Fruit fly (Drosophila melanogaster) whole organism, embryonic: Measurements from ENCODE around the gene CG43347.

Experiments
- ATbp ChIP-seq: fragments of 200-800 bp; sonication (Bioruptor generic); optimal IDR thresholded peaks from 2 replicates; lab custom pipeline; 2017; ENCODE audit warnings: missing biosample characterization, mild to moderate bottlenecking, missing genetic modification characterization, missing genetic modification reagents
- Awh ChIP-seq: fragments of 200-800 bp; sonication (Bioruptor generic); IDR thresholded peaks from 2 replicates; pipeline ENCODE4, ENCODE4 v1.3.6; 2022; ENCODE audit warnings: missing biosample characterization, missing genetic modification characterization
- BEAF-32 ChIP-seq: fragments of 200-800 bp; sonication (Bioruptor generic); optimal IDR thresholded peaks from 3 replicates; lab custom pipeline; 2017; ENCODE audit warnings: missing biosample characterization, missing genetic modification characterization, mild to moderate bottlenecking, moderate library complexity, missing genetic modification reagents
- CG12219 ChIP-seq: fragments of 200-800 bp; sonication (Bioruptor generic); optimal IDR thresholded peaks from 3 replicates; lab custom pipeline; 2018; ENCODE audit warnings: missing biosample characterization, mild to moderate bottlenecking, missing genetic modification characterization
- CG12299 ChIP-seq: fragments of 200-800 bp; sonication (Bioruptor generic); optimal IDR thresholded peaks from 2 replicates; lab custom pipeline; 2018; ENCODE audit warnings: missing biosample characterization, mild to moderate bottlenecking, missing genetic modification characterization
- CG12744 ChIP-seq: fragments of 200-800 bp; sonication (Bioruptor generic); optimal IDR thresholded peaks from 2 replicates; lab custom pipeline; 2016; ENCODE audit warnings: missing biosample characterization, missing genetic modification characterization
- CG12942 ChIP-seq: fragments of 200-800 bp; sonication (Bioruptor generic); optimal IDR thresholded peaks from 3 replicates; lab custom pipeline; 2016; ENCODE audit warnings: missing biosample characterization, missing genetic modification characterization
- CG14441 ChIP-seq: fragments of 200-800 bp; sonication (Bioruptor generic); IDR thresholded peaks from 2 replicates; pipeline ENCODE4 v1.3.6; 2022; ENCODE audit warnings: missing biosample characterization, missing genetic modification characterization
- CG17359 ChIP-seq: fragments of 200-800 bp; sonication (Bioruptor generic); optimal IDR thresholded peaks from 3 replicates; lab custom pipeline; 2018; ENCODE audit warnings: missing biosample characterization, mild to moderate bottlenecking, missing genetic modification characterization, moderate library complexity
- CG17385 ChIP-seq: fragments of 200-800 bp; sonication (Bioruptor generic); optimal IDR thresholded peaks from 3 replicates; lab custom pipeline; 2018; ENCODE audit warnings: missing biosample characterization, mild to moderate bottlenecking, missing genetic modification characterization
- CG17612 ChIP-seq: fragments of 200-800 bp; sonication (Bioruptor generic); IDR thresholded peaks from 2 replicates; pipeline ENCODE4 v1.3.6; 2022; ENCODE audit warnings: missing biosample characterization, missing genetic modification characterization
- CG18011 ChIP-seq: fragments of 200-800 bp; sonication (Bioruptor generic); optimal IDR thresholded peaks from 2 replicates; lab custom pipeline; 2017; ENCODE audit warnings: missing biosample characterization, missing genetic modification characterization, mild to moderate bottlenecking, moderate library complexity, missing genotype
- CG31365 ChIP-seq: fragments of 200-800 bp; sonication (Bioruptor generic); optimal IDR thresholded peaks from 2 replicates; lab custom pipeline; 2018; ENCODE audit warnings: missing biosample characterization, mild to moderate bottlenecking, missing genetic modification characterization
- CG3838 ChIP-seq: fragments of 200-800 bp; sonication (Bioruptor generic); optimal IDR thresholded peaks from 3 replicates; lab custom pipeline; 2016; ENCODE audit warnings: missing biosample characterization, missing genetic modification characterization
- CG4328 ChIP-seq: fragments of 200-800 bp; sonication (Bioruptor generic); optimal IDR thresholded peaks from 3 replicates; lab custom pipeline; 2017; ENCODE audit warnings: missing biosample characterization, missing genetic modification reagents, missing genetic modification characterization
- CG4404 ChIP-seq: fragments of 200-800 bp; sonication (Bioruptor generic); IDR thresholded peaks from 2 replicates; pipeline ENCODE4 v1.3.6; 2022; ENCODE audit warnings: missing biosample characterization, missing genetic modification characterization
- CG6175 ChIP-seq: fragments of 200-800 bp; sonication (Bioruptor generic); IDR thresholded peaks from 3 replicates; pipeline ENCODE4 v1.3.6; 2022; ENCODE audit warnings: missing biosample characterization, missing genetic modification characterization
- CG7372 ChIP-seq: fragments of 200-800 bp; sonication (Bioruptor generic); IDR thresholded peaks from 2 replicates; pipeline ENCODE4 v1.3.6; 2022; ENCODE audit warnings: missing biosample characterization, missing genetic modification characterization
- D19A ChIP-seq: fragments of 200-800 bp; optimal IDR thresholded peaks from 3 replicates; lab custom pipeline; 2019; ENCODE audit warnings: missing biosample characterization, mild to moderate bottlenecking, missing genetic modification characterization, moderate library complexity
- Dad ChIP-seq: fragments of 200-800 bp; sonication (Bioruptor generic); optimal IDR thresholded peaks from 3 replicates; lab custom pipeline; 2016; ENCODE audit warnings: missing biosample characterization, missing genetic modification characterization
- Eip74EF ChIP-seq, 2 experiments: fragments of 200-800 bp in 1 of 2; fragments of >200 bp in 1 of 2; sonication (Bioruptor generic) in 1 of 2; optimal IDR thresholded peaks; 2 replicates each; lab custom pipeline; 2017 to 2019; ENCODE audit warnings: missing biosample characterization in 2 of 2, missing genetic modification characterization in 2 of 2, mild to moderate bottlenecking in 1 of 2, moderate library complexity in 1 of 2
- Fer1 ChIP-seq: fragments of 200-800 bp; sonication (Bioruptor generic); optimal IDR thresholded peaks from 2 replicates; lab custom pipeline; 2017; ENCODE audit warnings: missing biosample characterization, mild to moderate bottlenecking, missing genetic modification characterization
- H15 ChIP-seq: fragments of 200-800 bp; sonication (Bioruptor generic); IDR thresholded peaks from 3 replicates; pipeline ENCODE4 v1.3.6; 2022; ENCODE audit warnings: missing biosample characterization, missing genetic modification characterization
- HHEX ChIP-seq: fragments of 200-800 bp; sonication (Bioruptor generic); optimal IDR thresholded peaks from 3 replicates; lab custom pipeline; 2017; ENCODE audit warnings: missing biosample characterization, mild to moderate bottlenecking, missing genetic modification characterization, missing genetic modification reagents
- HLH4C ChIP-seq: fragments of 200-800 bp; sonication (Bioruptor generic); IDR thresholded peaks from 3 replicates; pipeline ENCODE4 v1.3.6; 2022; ENCODE audit warnings: missing biosample characterization, missing genetic modification characterization; ENCODE audit not compliant: partially characterized antibody
- Max ChIP-seq: fragments of 200-800 bp; sonication (Bioruptor generic); optimal IDR thresholded peaks from 2 replicates; lab custom pipeline; 2016; ENCODE audit warnings: missing biosample characterization, mild to moderate bottlenecking, missing genetic modification characterization
- Med ChIP-seq: fragments of 200-800 bp; sonication (Bioruptor generic); peaks from one replicate; lab custom pipeline; 2016; ENCODE audit warnings: missing biosample characterization, missing genetic modification characterization, mild to moderate bottlenecking, inconsistent platforms, moderate library complexity
- Poxn ChIP-seq: fragments of 200-800 bp; sonication (Bioruptor generic); IDR thresholded peaks from 2 replicates; pipeline ENCODE4 v1.3.6; 2022; ENCODE audit warnings: missing biosample characterization, missing genetic modification characterization
- Trl ChIP-seq, 3 experiments: fragments of >200 bp in 2 of 3; fragments of 200-800 bp in 1 of 3; sonication (Bioruptor generic) in 1 of 3; optimal IDR thresholded peaks; 2 replicates in 1 of 3; 3 replicates in 2 of 3; lab custom pipeline; 2016 to 2017; ENCODE audit warnings: missing biosample characterization in 1 of 3, missing genetic modification characterization in 1 of 3
- YL-1 ChIP-seq: fragments of 200-800 bp; sonication (Bioruptor generic); optimal IDR thresholded peaks from 3 replicates; lab custom pipeline; 2017; ENCODE audit warnings: missing biosample characterization, mild to moderate bottlenecking, missing genetic modification characterization
- abd-A ChIP-seq: fragments of 200-800 bp; sonication (Bioruptor generic); optimal IDR thresholded peaks from 3 replicates; lab custom pipeline; 2019; ENCODE audit warnings: missing biosample characterization, mild to moderate bottlenecking, missing genetic modification characterization, moderate library complexity
- aop ChIP-seq: fragments of 200-800 bp; sonication (Bioruptor generic); IDR thresholded peaks from 2 replicates; pipeline ENCODE4 v1.3.6; 2022; ENCODE audit warnings: missing biosample characterization, missing genetic modification characterization
- ase ChIP-seq: fragments of 200-800 bp; sonication (Bioruptor generic); IDR thresholded peaks from 3 replicates; pipeline ENCODE4 v1.3.6; 2022; ENCODE audit warnings: missing biosample characterization, missing genetic modification characterization
- bab2 ChIP-seq: fragments of 200-800 bp; sonication (Bioruptor generic); optimal IDR thresholded peaks from 2 replicates; lab custom pipeline; 2016; ENCODE audit warnings: missing biosample characterization, missing genetic modification characterization
- btn ChIP-seq: fragments of 200-800 bp; sonication (Bioruptor generic); optimal IDR thresholded peaks from 2 replicates; lab custom pipeline; 2016; ENCODE audit warnings: missing biosample characterization, missing genetic modification characterization
- corto ChIP-seq: fragments of 200-800 bp; sonication (Bioruptor generic); optimal IDR thresholded peaks from 2 replicates; lab custom pipeline; 2016; ENCODE audit warnings: missing biosample characterization, mild to moderate bottlenecking, missing genetic modification characterization, moderate library complexity
- crol ChIP-seq: fragments of 200-800 bp; sonication (Bioruptor generic); IDR thresholded peaks from 2 replicates; pipeline ENCODE4 v1.3.6; 2022; ENCODE audit warnings: missing biosample characterization, missing genetic modification characterization
- ftz-f1 ChIP-seq: fragments of 200-800 bp; sonication (Bioruptor generic); optimal IDR thresholded peaks from 2 replicates; lab custom pipeline; 2016; ENCODE audit warnings: missing biosample characterization, missing genetic modification characterization
- gro ChIP-seq: fragments of 200-800 bp; sonication (Bioruptor generic); optimal IDR thresholded peaks from 2 replicates; lab custom pipeline; 2016; ENCODE audit warnings: missing biosample characterization, missing genetic modification characterization
- gsb ChIP-seq: fragments of 200-800 bp; sonication (Bioruptor generic); IDR thresholded peaks from 2 replicates; pipeline ENCODE4 v1.3.6; 2022; ENCODE audit warnings: missing biosample characterization, missing genetic modification characterization
- ham ChIP-seq: fragments of 200-800 bp; sonication (Bioruptor generic); IDR thresholded peaks from 2 replicates; pipeline ENCODE4 v1.3.6; 2022; ENCODE audit warnings: missing biosample characterization, missing genetic modification characterization
- her ChIP-seq: fragments of 200-800 bp; sonication (Bioruptor generic); optimal IDR thresholded peaks from 2 replicates; lab custom pipeline; 2016; ENCODE audit warnings: missing biosample characterization, missing genetic modification characterization
- hkb ChIP-seq, 2 experiments: fragments of 200-800 bp in 1 of 2; fragments of >200 bp in 1 of 2; sonication (Bioruptor generic) in 1 of 2; IDR thresholded peaks in 1 of 2; optimal IDR thresholded peaks in 1 of 2; 2 replicates each; pipeline versions ENCODE4 v1.3.6 to Lab custom; 2017 to 2022; ENCODE audit warnings: missing biosample characterization in 1 of 2, missing genetic modification characterization in 1 of 2
- p53 ChIP-seq: fragments of 200-800 bp; sonication (Bioruptor generic); optimal IDR thresholded peaks from 2 replicates; lab custom pipeline; 2016; ENCODE audit warnings: missing biosample characterization, missing genetic modification characterization
- seq ChIP-seq: fragments of 200-800 bp; sonication (Bioruptor generic); IDR thresholded peaks from 2 replicates; pipeline ENCODE4 v1.3.6; 2022; ENCODE audit warnings: missing biosample characterization, missing genetic modification characterization
- sob ChIP-seq: fragments of 200-800 bp; sonication (Bioruptor generic); IDR thresholded peaks from 2 replicates; pipeline ENCODE4 v1.3.6; 2022; ENCODE audit warnings: missing biosample characterization, missing genetic modification characterization
- stwl ChIP-seq: fragments of 200-800 bp; sonication (Bioruptor generic); optimal IDR thresholded peaks from 3 replicates; lab custom pipeline; 2018; ENCODE audit warnings: missing biosample characterization, mild to moderate bottlenecking, missing genetic modification characterization, moderate library complexity
- vnd ChIP-seq: fragments of 200-800 bp; sonication (Bioruptor generic); IDR thresholded peaks from 3 replicates; pipeline ENCODE4 v1.3.6; 2022; ENCODE audit warnings: missing biosample characterization, missing genetic modification characterization; ENCODE audit not compliant: partially characterized antibody
- wdn ChIP-seq: fragments of 200-800 bp; sonication (Bioruptor generic); IDR thresholded peaks from 2 replicates; pipeline ENCODE4 v1.3.6; 2022; ENCODE audit warnings: missing biosample characterization, missing genetic modification characterization

CG43347 gene

dm6 chrX:10602057-10602764 lies 17.8 kb downstream of the CG43347 start, which contains the start of gene CG1628 (continued):
- TF ChIP-seq Trl (optimal IDR thresholded peaks at IDR 0.05; lab: Kevin White, UChicago) (no peak), Trl (GFP tag; optimal IDR thresholded peaks at IDR 0.05; lab: Kevin White, UChicago) (no peak), H15 (GFP tag; lab: Robert Waterston, UW) (no peak), D19A (tag; lab: Kevin White, UChicago) (no peak), aop (GFP tag; lab: Robert Waterston, UW) (peak; percentile 92), Med (GFP tag; lab: Kevin White, UChicago) (peak; percentile 73), BEAF-32 (GFP tag; lab: Kevin White, UChicago) (peak; percentile 62), Awh (peak; percentile 64; the same call in 1 of the 2 replicates), CG14441 (GFP tag; lab: Robert Waterston, UW) (peak; percentile 45; the same call in 1 of the 2 replicates), Poxn (GFP tag; lab: Robert Waterston, UW) (no peak), corto (GFP tag; lab: Kevin White, UChicago) (no peak), p53 (GFP tag; lab: Kevin White, UChicago) (no peak), CG4404 (GFP tag; lab: Robert Waterston, UW) (no peak), CG12219 (GFP tag; lab: Kevin White, UChicago) (peak; percentile 22), CG12744 (peak; percentile 48), Max (no peak), CG17359 (tag; lab: Kevin White, UChicago) (peak; percentile 0), gsb (GFP tag; lab: Robert Waterston, UW) (no peak), CG18011 (GFP tag; lab: Kevin White, UChicago) (no peak), CG4328 (GFP tag; lab: Kevin White, UChicago) (no peak), ATbp (no peak), CG12299 (tag; lab: Kevin White, UChicago) (no peak), btn (GFP tag; lab: Kevin White, UChicago) (no peak), ase (GFP tag; lab: Robert Waterston, UW) (no peak), sob (GFP tag; lab: Robert Waterston, UW) (peak; percentile 57; the same call in 1 of the 2 replicates), Dad (GFP tag; lab: Kevin White, UChicago) (no peak), wdn (peak; percentile 32; the same call in 1 of the 2 replicates), CG3838 (GFP tag; lab: Kevin White, UChicago) (no peak), crol (peak; percentile 97), bab2 (no peak), Eip74EF (GFP tag; optimal IDR thresholded peaks at IDR 0.05; lab: Kevin White, UChicago) (peak in 1 of 2 experiments; percentile 89), stwl (peak; percentile 10), her (peak; percentile 35), Fer1 (GFP tag; lab: Kevin White, UChicago) (peak; percentile 54), abd-A (no peak), CG6175 (GFP tag; lab: Robert Waterston, UW) (peak; percentile 100), gro (GFP tag; lab: Kevin White, UChicago) (no peak), hkb (optimal IDR thresholded peaks at IDR 0.05; lab: Kevin White, UChicago) (no peak), hkb (GFP tag; IDR thresholded peaks at IDR 0.05; lab: Robert Waterston, UW) (peak; percentile 49), CG31365 (tag; lab: Kevin White, UChicago) (peak; percentile 35), HHEX (peak; percentile 39), CG17385 (GFP tag; lab: Kevin White, UChicago) (peak; percentile 34), CG7372 (GFP tag; lab: Robert Waterston, UW) (no peak), seq (0 out of 2 replicates have a peak, but pooled peaks have one; percentile 20), vnd (GFP tag; lab: Robert Waterston, UW) (0 out of 3 replicates have a peak, but pooled peaks have one; percentile 47), CG12942 (GFP tag; lab: Kevin White, UChicago) (no peak), CG17612 (GFP tag; lab: Robert Waterston, UW) (no peak), ham (GFP tag; lab: Robert Waterston, UW) (no peak), YL-1 (GFP tag; lab: Kevin White, UChicago) (no peak), ftz-f1 (peak; percentile 80), HLH4C (GFP tag; lab: Robert Waterston, UW) (peak; percentile 66)
